Worm (Caenorhabditis elegans) whole organism, late embryonic: ENCODE data around the gene F48G7.5.
A peak's percentile ranks its signal among the peaks of the same experiment; 100 is the strongest.

Experiments
- C08G9.2 ChIP-seq: sonication (generic microtip); optimal IDR thresholded peaks from 2 replicates; lab custom pipeline; 2016; ENCODE audit warnings: mild to moderate bottlenecking, missing genetic modification characterization, moderate library complexity, missing compliant biosample characterization
- C38D4.7 ChIP-seq: fragments of 200-800 bp; sonication (Bioruptor generic); optimal IDR thresholded peaks from 2 replicates; lab custom pipeline; 2018; ENCODE audit warnings: mild to moderate bottlenecking, missing genetic modification characterization, moderate library complexity, missing compliant biosample characterization
- F13H6.1 ChIP-seq: sonication (generic microtip); optimal IDR thresholded peaks from 2 replicates; lab custom pipeline; 2016; ENCODE audit warnings: missing genetic modification characterization, missing compliant biosample characterization
- K09A11.1 ChIP-seq: sonication (generic microtip); optimal IDR thresholded peaks from 2 replicates; lab custom pipeline; 2017; ENCODE audit warnings: antibody characterized with exemption, mild to moderate bottlenecking, missing genetic modification characterization, missing compliant biosample characterization; ENCODE audit not compliant: insufficient read depth
- T23F11.4 ChIP-seq: fragments of 200-800 bp; sonication (Bioruptor generic); optimal IDR thresholded peaks from 2 replicates; lab custom pipeline; 2018; ENCODE audit warnings: mild to moderate bottlenecking, missing genetic modification characterization, missing compliant biosample characterization
- Y22D7AL.16 ChIP-seq: sonication (generic microtip); optimal IDR thresholded peaks from 2 replicates; lab custom pipeline; 2016; ENCODE audit warnings: missing genetic modification characterization, missing compliant biosample characterization
- ahr-1 ChIP-seq: sonication (generic microtip); optimal IDR thresholded peaks from 2 replicates; lab custom pipeline; 2016; ENCODE audit warnings: missing genetic modification characterization, missing compliant biosample characterization
- ceh-18 ChIP-seq: sonication (generic microtip); optimal IDR thresholded peaks from 2 replicates; lab custom pipeline; 2016; ENCODE audit warnings: missing genetic modification characterization, missing compliant biosample characterization
- ceh-2 ChIP-seq: sonication (generic microtip); optimal IDR thresholded peaks from 2 replicates; lab custom pipeline; 2016; ENCODE audit warnings: missing genotype, missing genetic modification characterization, missing compliant biosample characterization
- ceh-24 ChIP-seq: sonication (generic microtip); optimal IDR thresholded peaks from 2 replicates; lab custom pipeline; 2016; ENCODE audit warnings: mild to moderate bottlenecking, missing genetic modification characterization, missing compliant biosample characterization
- ceh-30 ChIP-seq: fragments of 150-350 bp; optimal IDR thresholded peaks from 2 replicates; lab custom pipeline; 2014; ENCODE audit warnings: missing biosample characterization, missing genetic modification characterization
- ceh-45 ChIP-seq: fragments of 200-800 bp; sonication (Bioruptor generic); IDR thresholded peaks from 2 replicates; pipeline ENCODE4 v1.3.6; 2022; ENCODE audit warnings: missing genetic modification reagents, missing genetic modification characterization, missing compliant biosample characterization
- ceh-48 ChIP-seq: sonication (generic microtip); optimal IDR thresholded peaks from 2 replicates; lab custom pipeline; 2016; ENCODE audit warnings: missing genetic modification characterization, inconsistent platforms, missing compliant biosample characterization
- ceh-6 ChIP-seq: fragments of 200-800 bp; sonication (Bioruptor generic); optimal IDR thresholded peaks from 2 replicates; lab custom pipeline; 2018; ENCODE audit warnings: mild to moderate bottlenecking, missing genetic modification characterization, missing compliant biosample characterization
- elt-4 ChIP-seq: sonication (generic microtip); optimal IDR thresholded peaks from 2 replicates; lab custom pipeline; 2016; ENCODE audit warnings: missing genetic modification characterization, missing compliant biosample characterization
- ets-4 ChIP-seq: sonication (generic microtip); optimal IDR thresholded peaks from 2 replicates; lab custom pipeline; 2016; ENCODE audit warnings: missing genetic modification characterization, missing compliant biosample characterization
- fax-1 ChIP-seq: sonication (generic microtip); optimal IDR thresholded peaks from 2 replicates; lab custom pipeline; 2016; ENCODE audit warnings: missing genotype, missing genetic modification characterization, missing compliant biosample characterization
- fkh-10 ChIP-seq: fragments of 150-350 bp; optimal IDR thresholded peaks from 2 replicates; lab custom pipeline; 2014; ENCODE audit warnings: missing biosample characterization, missing genetic modification reagents, missing genetic modification characterization
- hlh-30 ChIP-seq: sonication (generic microtip); optimal IDR thresholded peaks from 2 replicates; lab custom pipeline; 2017; ENCODE audit warnings: antibody characterized with exemption, missing genetic modification characterization, missing compliant biosample characterization; ENCODE audit not compliant: insufficient read depth
- lin-11 ChIP-seq: fragments of 200-800 bp; sonication (Bioruptor generic); optimal IDR thresholded peaks from 2 replicates; lab custom pipeline; 2018; ENCODE audit warnings: mild to moderate bottlenecking, missing genetic modification characterization, missing compliant biosample characterization
- madf-2 ChIP-seq: sonication (generic microtip); optimal IDR thresholded peaks from 2 replicates; lab custom pipeline; 2017; ENCODE audit warnings: missing genetic modification characterization, missing compliant biosample characterization
- nfya-1 ChIP-seq: sonication (generic microtip); optimal IDR thresholded peaks from 2 replicates; lab custom pipeline; 2017; ENCODE audit warnings: missing genetic modification characterization, mild to moderate bottlenecking, missing compliant biosample characterization, antibody characterized with exemption, moderate library complexity
- nhr-232 ChIP-seq: sonication (generic microtip); optimal IDR thresholded peaks from 2 replicates; lab custom pipeline; 2016; ENCODE audit warnings: missing genetic modification characterization, missing compliant biosample characterization
- pag-3 ChIP-seq: sonication (generic microtip); optimal IDR thresholded peaks from 2 replicates; lab custom pipeline; 2016; ENCODE audit warnings: missing compliant biosample characterization, missing genetic modification characterization, borderline replicate concordance
- pat-9 ChIP-seq: fragments of 200-800 bp; sonication (Bioruptor generic); optimal IDR thresholded peaks from 2 replicates; lab custom pipeline; 2018; ENCODE audit warnings: mild to moderate bottlenecking, missing genetic modification characterization, moderate library complexity, missing compliant biosample characterization
- pax-1 ChIP-seq: fragments of 150-350 bp; optimal IDR thresholded peaks from 2 replicates; lab custom pipeline; 2014; ENCODE audit warnings: missing biosample characterization, missing genetic modification characterization
- pha-2 ChIP-seq: sonication (generic microtip); optimal IDR thresholded peaks from 2 replicates; lab custom pipeline; 2017; ENCODE audit warnings: mild to moderate bottlenecking, missing genetic modification characterization, missing compliant biosample characterization
- ref-2 ChIP-seq: sonication (generic microtip); optimal IDR thresholded peaks from 2 replicates; lab custom pipeline; 2016; ENCODE audit warnings: missing genetic modification characterization, missing compliant biosample characterization
- rnt-1 ChIP-seq: sonication (generic microtip); optimal IDR thresholded peaks from 2 replicates; lab custom pipeline; 2016; ENCODE audit warnings: missing genetic modification characterization, missing compliant biosample characterization
- sdc-2 ChIP-seq: sonication (generic microtip); optimal IDR thresholded peaks from 2 replicates; lab custom pipeline; 2016; ENCODE audit warnings: missing genotype, missing genetic modification characterization, missing compliant biosample characterization
- sox-2 ChIP-seq: fragments of 200-800 bp; sonication (Bioruptor generic); IDR thresholded peaks from 2 replicates; pipeline ENCODE4 v1.3.6; 2022; ENCODE audit warnings: missing genetic modification reagents, missing genetic modification characterization, missing compliant biosample characterization
- syd-9 ChIP-seq: sonication (generic microtip); optimal IDR thresholded peaks from 2 replicates; lab custom pipeline; 2016; ENCODE audit warnings: mild to moderate bottlenecking, missing genetic modification characterization, moderate library complexity, missing compliant biosample characterization
- tbx-2 ChIP-seq: sonication (generic microtip); optimal IDR thresholded peaks from 2 replicates; lab custom pipeline; 2016; ENCODE audit warnings: missing genetic modification characterization, missing compliant biosample characterization
- unc-3 ChIP-seq, 2 experiments: fragments of 200-800 bp in 1 of 2; sonication (Bioruptor generic) in 1 of 2; sonication (generic microtip) in 1 of 2; conservative IDR thresholded peaks in 1 of 2; optimal IDR thresholded peaks in 1 of 2; 2 replicates each; pipeline versions ENCODE4 v1.3.6 to Lab custom; 2016 to 2022; ENCODE audit warnings: missing compliant biosample characterization in 2 of 2, missing genetic modification characterization in 2 of 2, missing genetic modification reagents in 1 of 2
- unc-55 ChIP-seq: sonication (generic microtip); optimal IDR thresholded peaks from 2 replicates; lab custom pipeline; 2017; ENCODE audit warnings: missing biosample characterization, missing genetic modification reagents, missing genetic modification characterization
- unc-86 ChIP-seq: sonication (generic microtip); optimal IDR thresholded peaks from 2 replicates; lab custom pipeline; 2016; ENCODE audit warnings: missing genetic modification characterization, missing compliant biosample characterization
- zip-5 ChIP-seq: sonication (generic microtip); optimal IDR thresholded peaks from 2 replicates; lab custom pipeline; 2016; ENCODE audit warnings: missing genetic modification characterization, missing compliant biosample characterization

Gene F48G7.5

ce11 chrV:626321-626720 lies 3.6 kb upstream of the F48G7.5 start, which contains the start of gene F48G7.7:
F48G7.7 (minus strand) TSS chrV:626421.
- TF ChIP-seq sox-2 (GFP tag; lab: Robert Waterston, UW), result no peak
- TF ChIP-seq rnt-1 (tag; lab: Kevin White, UChicago), result no peak
- TF ChIP-seq, all 69 proteins: peak for 0

- no peak for TF ChIP-seq K09A11.1
- TF ChIP-seq nhr-232 (tag; lab: Kevin White, UChicago), result no peak
- no peak for TF ChIP-seq unc-86
- no peak for TF ChIP-seq zip-5
- no peak for TF ChIP-seq ceh-45 (GFP tag; lab: Robert Waterston, UW)
- no peak for TF ChIP-seq ceh-24 (tag; lab: Kevin White, UChicago)
- TF ChIP-seq ceh-6 (GFP tag; lab: Kevin White, UChicago), result no peak
- TF ChIP-seq ceh-30 (tag; lab: Kevin White, UChicago), result no peak
- no peak for TF ChIP-seq nfya-1 (tag; lab: Kevin White, UChicago)
- TF ChIP-seq lin-11 (tag; lab: Kevin White, UChicago), result no peak
- no peak for TF ChIP-seq sdc-2 (tag; lab: Kevin White, UChicago)
- TF ChIP-seq elt-4, result no peak
- no peak for TF ChIP-seq sox-2 (GFP tag; lab: Robert Waterston, UW)
- TF ChIP-seq C38D4.7 (GFP tag; lab: Kevin White, UChicago), result no peak
- TF ChIP-seq hlh-30 (tag; lab: Kevin White, UChicago), result no peak
Observed at ce11 chrV:624922-625321, 2.2 kb upstream of the F48G7.5 start, which contains the start of gene srt-17. srt-17 (minus strand) TSS chrV:625022.

ce11 chrV:620987-621386 lies 1.7 kb downstream of the F48G7.5 start:
- TF ChIP-seq F13H6.1 (tag; lab: Kevin White, UChicago) (no peak), sox-2 (GFP tag; lab: Robert Waterston, UW) (no peak), Y22D7AL.16 (tag; lab: Kevin White, UChicago) (no peak), ref-2 (no peak), ceh-2 (tag; lab: Kevin White, UChicago) (no peak), tbx-2 (no peak), nfya-1 (tag; lab: Kevin White, UChicago) (no peak), ceh-48 (tag; lab: Kevin White, UChicago) (no peak), pax-1 (tag; lab: Kevin White, UChicago) (no peak), syd-9 (tag; lab: Kevin White, UChicago) (no peak), unc-86 (no peak), C08G9.2 (no peak), madf-2 (tag; lab: Kevin White, UChicago) (no peak), hlh-30 (tag; lab: Kevin White, UChicago) (no peak), ceh-45 (GFP tag; lab: Robert Waterston, UW) (no peak), ets-4 (tag; lab: Kevin White, UChicago) (no peak), unc-55 (GFP tag; lab: Kevin White, UChicago) (no peak), ceh-18 (tag; lab: Kevin White, UChicago) (no peak)
- TF ChIP-seq, all 69 proteins: peak for 0

- TF ChIP-seq pat-9 (tag; lab: Kevin White, UChicago), result no peak
- peak; percentile 83 for TF ChIP-seq unc-55 (GFP tag; lab: Kevin White, UChicago)
- peak; percentile 14 for TF ChIP-seq ceh-18 (tag; lab: Kevin White, UChicago)
Observed at ce11 chrV:619054-619453, 3.7 kb downstream of the F48G7.5 start, which contains the start of gene F48G7.4. F48G7.4 (plus strand) TSS chrV:619453.

DNA sequence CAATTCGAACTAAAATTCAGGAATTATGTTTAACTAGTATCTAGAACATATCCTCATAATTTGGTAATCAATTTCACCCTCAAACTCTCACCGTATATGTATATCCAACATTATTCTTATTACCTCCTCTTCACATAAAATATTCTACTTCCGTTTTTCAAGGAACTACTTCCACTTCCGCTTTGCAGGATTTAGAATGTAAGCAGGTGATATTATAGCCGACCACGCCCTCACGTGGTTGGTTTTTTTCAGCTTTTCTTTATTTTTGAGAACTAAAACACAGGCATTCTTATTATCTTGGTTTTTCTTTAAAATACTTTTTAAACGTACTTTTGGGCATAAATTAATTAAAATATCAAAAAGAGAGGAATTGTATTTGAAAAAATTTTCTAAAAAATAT lies 4.8 kb downstream of the F48G7.5 start:
- no peak for TF ChIP-seq unc-3 (GFP tag; conservative IDR thresholded peaks at IDR 0.05; lab: Robert Waterston, UW)
- TF ChIP-seq unc-3 (tag; optimal IDR thresholded peaks at IDR 0.05; lab: Kevin White, UChicago), result no peak
- TF ChIP-seq unc-55 (GFP tag; lab: Kevin White, UChicago), result no peak
- TF ChIP-seq ets-4 (tag; lab: Kevin White, UChicago), result no peak
- no peak for TF ChIP-seq sdc-2 (tag; lab: Kevin White, UChicago)
- TF ChIP-seq ref-2, result no peak
- no peak for TF ChIP-seq pha-2 (tag; lab: Kevin White, UChicago)
- no peak for TF ChIP-seq hlh-30 (tag; lab: Kevin White, UChicago)
- TF ChIP-seq ahr-1 (tag; lab: Kevin White, UChicago), result no peak
- TF ChIP-seq tbx-2, result no peak
- TF ChIP-seq fkh-10 (GFP tag; lab: Kevin White, UChicago), result no peak
- TF ChIP-seq T23F11.4 (GFP tag; lab: Kevin White, UChicago), result no peak
- TF ChIP-seq syd-9 (tag; lab: Kevin White, UChicago), result no peak
- TF ChIP-seq fax-1 (tag; lab: Kevin White, UChicago), result no peak
- TF ChIP-seq ceh-45 (GFP tag; lab: Robert Waterston, UW), result no peak
- no peak for TF ChIP-seq pag-3
